Worm (Caenorhabditis elegans) whole organism, L2 larva: ENCODE data around the gene K07D4.9.
A peak's percentile ranks its signal among the peaks of the same experiment; 100 is the strongest.

Experiments used
- C34F6.9 ChIP-seq: fragments of 150-350 bp; optimal IDR thresholded peaks from 2 replicates; lab custom pipeline; 2014; ENCODE audit warnings: missing biosample characterization, missing genetic modification characterization
- R02D3.7 ChIP-seq: fragments of 150-350 bp; optimal IDR thresholded peaks from 2 replicates; lab custom pipeline; 2014; ENCODE audit warnings: missing biosample characterization, missing genetic modification characterization
- Y55F3AM.14 ChIP-seq: fragments of 200-800 bp; sonication (Bioruptor generic); optimal IDR thresholded peaks from 2 replicates; lab custom pipeline; 2018; ENCODE audit warnings: mild to moderate bottlenecking, missing genetic modification characterization, missing compliant biosample characterization
- ZK546.5 ChIP-seq: sonication (generic microtip); optimal IDR thresholded peaks from 2 replicates; lab custom pipeline; 2017; ENCODE audit warnings: missing biosample characterization, missing genetic modification characterization
- alr-1 ChIP-seq: fragments of 150-350 bp; optimal IDR thresholded peaks from 2 replicates; lab custom pipeline; 2014; ENCODE audit warnings: missing biosample characterization, missing genetic modification characterization
- aly-2 ChIP-seq: fragments of 150-350 bp; optimal IDR thresholded peaks from 2 replicates; lab custom pipeline; 2014; ENCODE audit warnings: missing biosample characterization, missing genetic modification characterization
- ama-1 ChIP-seq: fragments of 150-350 bp; optimal IDR thresholded peaks from 2 replicates; lab custom pipeline; 2018; ENCODE audit warnings: inconsistent platforms
- blmp-1 ChIP-seq: sonication (generic microtip); optimal IDR thresholded peaks from 2 replicates; lab custom pipeline; 2017; ENCODE audit warnings: missing genetic modification characterization, mild to moderate bottlenecking, missing compliant biosample characterization, antibody characterized with exemption, moderate library complexity; ENCODE audit not compliant: insufficient read depth
- crh-2 ChIP-seq: sonication (generic microtip); optimal IDR thresholded peaks from 2 replicates; lab custom pipeline; 2017; ENCODE audit warnings: missing biosample characterization, missing genetic modification characterization
- egl-27 ChIP-seq: sonication (generic microtip); optimal IDR thresholded peaks from 3 replicates; lab custom pipeline; 2017; ENCODE audit warnings: missing biosample characterization, missing genetic modification reagents, missing genetic modification characterization
- elt-1 ChIP-seq: fragments of 150-350 bp; optimal IDR thresholded peaks from 2 replicates; lab custom pipeline; 2014; ENCODE audit warnings: missing biosample characterization, missing genetic modification characterization
- fos-1 ChIP-seq: fragments of 150-350 bp; optimal IDR thresholded peaks from 2 replicates; lab custom pipeline; 2014; ENCODE audit warnings: missing biosample characterization, missing genetic modification characterization
- gmeb-1 ChIP-seq: fragments of 150-350 bp; optimal IDR thresholded peaks from 2 replicates; lab custom pipeline; 2014; ENCODE audit warnings: missing biosample characterization, missing genetic modification characterization
- lin-11 ChIP-seq: fragments of 150-350 bp; sonication (generic microtip); optimal IDR thresholded peaks from 2 replicates; lab custom pipeline; 2014; ENCODE audit warnings: missing biosample characterization, missing genetic modification characterization, inconsistent platforms, mixed read lengths
- lsy-2 ChIP-seq, 2 experiments: fragments of 150-350 bp in 1 of 2; sonication (generic microtip) in 1 of 2; optimal IDR thresholded peaks; 2 replicates each; lab custom pipeline; 2014 to 2017; ENCODE audit warnings: missing biosample characterization in 2 of 2, missing genetic modification characterization in 2 of 2
- mab-5 ChIP-seq: fragments of 150-350 bp; optimal IDR thresholded peaks from 2 replicates; lab custom pipeline; 2014; ENCODE audit warnings: missing biosample characterization, missing genetic modification characterization
- mbf-1 ChIP-seq: sonication (generic microtip); optimal IDR thresholded peaks from 2 replicates; lab custom pipeline; 2017; ENCODE audit warnings: missing biosample characterization, missing genetic modification characterization
- nhr-12 ChIP-seq: fragments of 150-350 bp; optimal IDR thresholded peaks from 2 replicates; lab custom pipeline; 2014; ENCODE audit warnings: missing biosample characterization, missing genetic modification characterization
- nhr-6 ChIP-seq: fragments of 150-350 bp; optimal IDR thresholded peaks from 2 replicates; lab custom pipeline; 2014; ENCODE audit warnings: missing biosample characterization, missing genetic modification characterization
- peb-1 ChIP-seq: fragments of 150-350 bp; optimal IDR thresholded peaks from 2 replicates; lab custom pipeline; 2014; ENCODE audit warnings: missing biosample characterization, missing genetic modification characterization
- skn-1 ChIP-seq: sonication (generic microtip); optimal IDR thresholded peaks from 2 replicates; lab custom pipeline; 2017; ENCODE audit warnings: missing biosample characterization, missing genetic modification characterization
- sma-3 ChIP-seq: sonication (generic microtip); optimal IDR thresholded peaks from 2 replicates; lab custom pipeline; 2016; ENCODE audit warnings: missing genetic modification reagents, missing genetic modification characterization, missing compliant biosample characterization
- sma-9 ChIP-seq, 2 experiments: fragments of 150-350 bp in 1 of 2; sonication (generic microtip) in 1 of 2; optimal IDR thresholded peaks; 2 replicates each; lab custom pipeline; 2014 to 2016; ENCODE audit warnings: missing genetic modification characterization in 2 of 2, mild to moderate bottlenecking in 1 of 2, missing biosample characterization in 1 of 2, missing compliant biosample characterization in 1 of 2, missing genetic modification reagents in 1 of 2, moderate library complexity in 1 of 2
- snpc-4 ChIP-seq: fragments of 150-350 bp; optimal IDR thresholded peaks from 2 replicates; lab custom pipeline; 2014; ENCODE audit warnings: missing biosample characterization, missing genetic modification characterization
- unc-55 ChIP-seq: fragments of 150-350 bp; sonication (generic microtip); optimal IDR thresholded peaks from 3 replicates; lab custom pipeline; 2014; ENCODE audit warnings: missing biosample characterization, missing genetic modification reagents, missing genetic modification characterization
- unc-62 ChIP-seq: fragments of 150-350 bp; optimal IDR thresholded peaks from 2 replicates; lab custom pipeline; 2014; ENCODE audit warnings: missing biosample characterization, missing genetic modification reagents, missing genetic modification characterization
- ztf-1 ChIP-seq: fragments of 200-800 bp; sonication (Bioruptor generic); conservative IDR thresholded peaks from 2 replicates; pipeline ENCODE4 v1.3.6; 2022; ENCODE audit warnings: missing genetic modification characterization, missing compliant biosample characterization
- ztf-11 ChIP-seq: sonication (generic microtip); optimal IDR thresholded peaks from 2 replicates; lab custom pipeline; 2017; ENCODE audit warnings: missing biosample characterization, missing genetic modification characterization
- ztf-4 ChIP-seq: fragments of 150-350 bp; optimal IDR thresholded peaks from 2 replicates; lab custom pipeline; 2014; ENCODE audit warnings: missing biosample characterization, missing genetic modification characterization

The K07D4.9 gene

DNA sequence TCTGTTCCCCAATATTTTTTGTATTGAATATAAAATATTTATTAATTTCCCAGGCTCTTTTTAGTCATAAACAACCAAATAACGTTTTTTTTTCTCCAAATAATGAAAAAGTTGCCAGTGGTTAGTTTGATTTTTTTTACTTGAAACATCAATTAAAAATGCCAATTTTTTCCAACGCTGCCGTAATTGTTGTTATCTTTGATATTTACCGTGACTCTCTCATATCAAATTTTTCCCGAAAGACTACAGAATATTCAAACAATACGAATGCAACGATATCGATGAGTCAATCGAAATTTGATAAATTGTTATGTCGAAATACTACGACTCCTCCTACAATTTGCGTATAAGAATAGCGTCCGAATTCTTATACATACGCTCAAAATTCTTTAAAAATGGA, 41.5 kb upstream of the K07D4.9 start, which contains the start of gene K10G6.5:
Gene K10G6.5, plus strand, starts transcription at position 345 of the 400 bp plus-strand sequence.
- no peak for TF ChIP-seq sma-3 (GFP tag; lab: Kevin White, UChicago)
- TF ChIP-seq sma-9 (GFP tag; optimal IDR thresholded peaks at IDR 0.05; lab: Kevin White, UChicago), result no peak
- TF ChIP-seq sma-9 (tag; optimal IDR thresholded peaks at IDR 0.05; lab: Kevin White, UChicago), result no peak
- TF ChIP-seq alr-1, result no peak
- TF ChIP-seq unc-55 (GFP tag; lab: Kevin White, UChicago), result no peak
- TF ChIP-seq fos-1 (tag; lab: Kevin White, UChicago), result peak; percentile 49
- TF ChIP-seq mab-5 (tag; lab: Kevin White, UChicago), result no peak
- TF ChIP-seq, all 48 proteins: peak for 1

DNA sequence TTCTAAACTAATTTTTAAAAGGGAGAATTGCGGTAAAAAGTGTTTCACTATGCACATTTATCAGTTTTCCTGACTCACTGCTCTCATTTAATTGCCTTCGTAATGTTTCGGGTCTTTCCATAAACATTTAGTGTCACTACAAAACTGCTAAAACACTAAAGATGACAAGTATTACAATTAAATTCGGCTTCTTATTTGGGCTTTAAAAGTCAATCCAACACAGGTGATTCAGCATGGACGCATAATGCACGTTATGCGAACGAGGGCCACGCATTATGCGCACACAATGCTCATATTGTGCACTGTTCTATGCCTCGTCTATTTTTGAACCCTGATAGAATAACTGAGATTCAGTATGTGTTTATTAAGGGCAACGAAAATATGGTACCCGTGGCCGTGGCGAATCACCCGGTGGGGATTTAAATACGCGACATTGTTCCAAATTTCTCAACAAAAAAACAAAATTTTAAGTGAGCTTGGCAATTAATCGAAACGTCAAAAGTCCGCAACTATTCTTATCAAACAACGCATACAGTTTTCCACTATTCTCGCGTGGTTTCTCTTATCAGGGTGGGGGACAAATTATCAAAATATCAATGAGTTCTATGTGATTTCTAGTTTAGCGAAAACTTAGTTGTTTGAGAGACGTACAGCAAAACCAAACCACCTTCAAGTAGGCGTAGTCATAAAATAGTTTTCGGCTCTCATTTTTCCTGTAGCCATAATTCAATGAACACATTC, 38.6 kb upstream of the K07D4.9 start, which contains the start of gene Y14H12A.2:
Gene Y14H12A.2, minus strand, starts transcription at position 51 of the 741 bp plus-strand sequence.
- TF ChIP-seq crh-2 (tag; lab: Kevin White, UChicago) (peak; percentile 24), ztf-4 (no peak), sma-9 (GFP tag; optimal IDR thresholded peaks at IDR 0.05; lab: Kevin White, UChicago) (peak; percentile 47), sma-9 (tag; optimal IDR thresholded peaks at IDR 0.05; lab: Kevin White, UChicago) (no peak), fos-1 (tag; lab: Kevin White, UChicago) (peak; percentile 78), snpc-4 (tag; lab: Kevin White, UChicago) (no peak), gmeb-1 (tag; lab: Kevin White, UChicago) (peak; percentile 26), unc-62 (GFP tag; lab: Kevin White, UChicago) (no peak), nhr-6 (no peak), R02D3.7 (tag; lab: Kevin White, UChicago) (no peak)

DNA sequence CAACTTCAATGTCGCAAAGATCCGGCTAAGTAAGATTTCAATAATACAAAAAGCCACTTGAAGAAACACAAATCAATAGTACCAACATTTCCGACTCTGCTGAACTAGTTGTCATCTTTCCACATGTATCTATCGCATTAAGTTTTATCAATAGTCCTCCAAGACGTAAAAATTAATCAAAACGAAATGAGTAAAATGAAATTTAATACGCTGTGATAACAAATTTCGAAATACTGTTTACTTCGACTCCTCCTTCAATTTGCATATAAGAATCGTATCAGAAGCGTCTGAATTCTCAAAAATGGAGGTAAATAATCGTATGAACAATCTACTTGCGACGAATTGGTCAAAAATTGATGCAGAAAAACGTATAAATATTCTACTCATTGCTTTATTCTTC, 37.7 kb upstream of the K07D4.9 start:
- TF ChIP-seq fos-1 (tag; lab: Kevin White, UChicago) (peak; percentile 81), ama-1 (no peak)

DNA sequence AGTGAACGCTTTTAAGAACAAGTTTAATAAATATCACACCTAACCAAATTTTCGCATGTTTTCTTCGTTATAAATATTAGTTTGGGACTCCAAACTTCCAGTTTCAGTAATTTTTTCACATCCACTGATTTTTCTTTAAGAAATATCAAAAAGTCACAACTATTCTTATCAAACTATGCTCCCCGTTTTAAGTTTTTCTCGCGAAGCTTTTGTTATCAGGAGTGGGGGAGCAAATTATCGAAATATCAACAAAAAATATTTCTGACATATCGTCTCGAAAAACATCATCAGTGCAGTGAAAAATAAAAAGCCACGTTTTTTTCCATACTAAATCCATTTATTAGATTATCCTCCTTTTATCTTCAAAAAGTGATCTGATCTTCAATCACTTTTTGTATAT, 36.3 kb upstream of the K07D4.9 start:
- TF ChIP-seq egl-27 (tag; lab: Kevin White, UChicago) (no peak), crh-2 (tag; lab: Kevin White, UChicago) (no peak), sma-3 (GFP tag; lab: Kevin White, UChicago) (no peak), peb-1 (tag; lab: Kevin White, UChicago) (no peak), fos-1 (tag; lab: Kevin White, UChicago) (peak; percentile 61), elt-1 (no peak)

ce11 chrII:3992660-3993245, 35.6 kb upstream of the K07D4.9 start, which contains the start of gene Y14H12A.1:
Gene Y14H12A.1, plus strand, starts transcription at chrII:3993195.
- no peak for TF ChIP-seq unc-62 (GFP tag; lab: Kevin White, UChicago)

DNA sequence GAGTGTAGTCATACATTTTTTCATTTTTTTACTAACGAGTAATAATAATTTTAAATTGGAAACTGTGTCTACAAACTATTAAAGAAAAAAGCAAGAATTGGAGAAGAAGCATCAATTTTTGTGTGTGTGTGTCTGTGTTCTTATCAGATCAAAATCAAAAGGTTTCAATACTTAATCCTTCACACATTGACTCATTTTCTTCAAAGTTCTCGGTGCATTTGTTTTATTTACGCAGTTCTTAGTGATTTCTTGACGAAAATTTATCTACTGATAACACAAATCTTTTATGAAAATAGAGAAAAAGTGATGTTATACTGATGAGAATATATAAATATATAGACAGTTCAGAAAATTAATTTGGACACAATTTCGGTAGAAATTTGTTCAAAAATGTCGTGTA, 32.4 kb upstream of the K07D4.9 start, which contains the start of gene clc-22:
Gene clc-22, minus strand, starts transcription at position 71 of the 400 bp plus-strand sequence.
- TF ChIP-seq fos-1 (tag; lab: Kevin White, UChicago) (peak; percentile 5), lin-11 (tag; lab: Kevin White, UChicago) (no peak)

DNA sequence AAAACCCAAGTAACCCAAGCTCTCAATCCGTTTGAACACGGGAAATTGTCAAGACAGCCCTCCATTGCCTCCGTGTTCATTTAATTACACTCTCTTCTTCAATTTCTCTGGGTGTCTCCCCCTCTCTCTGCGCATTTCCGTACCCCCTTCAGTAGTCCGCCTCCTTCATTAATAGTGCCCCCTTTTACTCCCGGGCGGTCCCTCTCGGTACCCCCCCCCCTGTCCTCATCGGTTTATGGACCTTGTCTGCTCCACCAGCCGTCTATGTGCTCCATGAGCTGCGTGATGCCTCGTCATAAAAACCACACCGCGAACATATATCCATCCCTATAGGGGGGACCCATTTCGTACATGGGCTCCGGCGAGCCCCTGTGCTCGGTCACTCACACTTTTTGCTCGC, 28.8 kb upstream of the K07D4.9 start:
- TF ChIP-seq skn-1 (no peak), nhr-12 (tag; lab: Kevin White, UChicago) (no peak), ztf-1 (GFP tag; lab: Robert Waterston, UW) (no peak), alr-1 (no peak), ztf-11 (no peak), aly-2 (tag; lab: Kevin White, UChicago) (no peak), crh-2 (tag; lab: Kevin White, UChicago) (no peak), lsy-2 (tag; optimal IDR thresholded peaks at IDR 0.05; lab: Kevin White, UChicago) (no peak), C34F6.9 (no peak), gmeb-1 (tag; lab: Kevin White, UChicago) (no peak), Y55F3AM.14 (no peak), mbf-1 (no peak), ama-1 (no peak), blmp-1 (tag; lab: Kevin White, UChicago) (no peak), ZK546.5 (tag; lab: Kevin White, UChicago) (no peak)
- TF ChIP-seq, all 48 proteins: peak for 0
